Fruit fly (Drosophila melanogaster): Measurements from ENCODE around the gene Taf12.

Taf12 gene

DNA sequence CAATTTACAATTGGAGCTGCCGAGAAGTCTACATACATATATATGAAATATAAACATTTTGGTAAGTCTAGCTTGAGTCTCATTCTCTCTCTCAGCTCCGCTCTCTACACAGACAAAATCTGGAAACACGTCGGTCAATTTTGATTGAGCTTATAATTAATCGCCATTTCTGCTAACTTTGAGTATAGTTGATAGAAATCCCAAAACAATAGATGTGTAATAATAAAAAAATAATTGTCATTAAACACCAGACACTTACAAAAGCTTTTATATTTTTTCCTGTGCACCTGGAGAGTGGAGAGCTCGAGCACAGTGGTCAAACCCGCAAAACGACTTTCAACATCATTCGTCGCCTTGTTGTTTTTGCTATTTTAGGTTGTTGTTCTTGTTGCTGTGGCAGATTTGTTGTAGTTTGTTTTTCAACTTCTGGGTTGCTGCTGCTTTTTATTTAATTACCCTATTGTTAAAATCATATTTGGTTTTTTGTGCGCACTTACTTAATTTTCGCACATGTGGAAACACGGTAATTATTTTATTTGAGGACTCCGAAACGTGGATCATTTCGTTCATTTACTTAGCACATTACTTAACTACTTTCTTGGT lies 22.8 kb downstream of the Taf12 start (continued):
- TF ChIP-seq CG11560 (tag; IDR thresholded peaks at IDR 0.05): peak; percentile 85
- peak; percentile 97 for TF ChIP-seq so (GFP tag; IDR thresholded peaks at IDR 0.05)
- TF ChIP-seq bowl (GFP tag; IDR thresholded peaks at IDR 0.05): peak; percentile 94
- peak; percentile 96 for TF ChIP-seq Oli (tag; optimal IDR thresholded peaks at IDR 0.05)
- TF ChIP-seq CG10565 (GFP tag; optimal IDR thresholded peaks at IDR 0.05): peak; percentile 75
- TF ChIP-seq trh (GFP tag; optimal IDR thresholded peaks at IDR 0.05): peak; percentile 91
- TF ChIP-seq CG2120 (GFP tag; optimal IDR thresholded peaks at IDR 0.05): peak; percentile 98
- no peak for TF ChIP-seq CG7963 (GFP tag; IDR thresholded peaks at IDR 0.05; ENCODE audit: partially characterized antibody)
- peak; percentile 98 for TF ChIP-seq gem (tag; optimal IDR thresholded peaks at IDR 0.05)
- TF ChIP-seq gcm2 (GFP tag; optimal IDR thresholded peaks at IDR 0.05): peak; percentile 93
- TF ChIP-seq fd3F (GFP tag; optimal IDR thresholded peaks at IDR 0.05): peak; percentile 96
- TF ChIP-seq lmd (GFP tag; IDR thresholded peaks at IDR 0.05): peak; percentile 97
- peak; percentile 82 for TF ChIP-seq Doc2 (GFP tag; IDR thresholded peaks at IDR 0.05)
- peak; percentile 97 for TF ChIP-seq CG30403 (GFP tag; optimal IDR thresholded peaks at IDR 0.05)
- peak; percentile 95 for TF ChIP-seq ttk (GFP tag; IDR thresholded peaks at IDR 0.05)
- TF ChIP-seq E2f2 (GFP tag; IDR thresholded peaks at IDR 0.05): peak; percentile 83
- TF ChIP-seq H2.0 (GFP tag; IDR thresholded peaks at IDR 0.05): peak; percentile 97
- peak; percentile 91 for TF ChIP-seq her (GFP tag; optimal IDR thresholded peaks at IDR 0.05)
- peak; percentile 83 for TF ChIP-seq Myb (GFP tag; optimal IDR thresholded peaks at IDR 0.05)
- peak; percentile 96 for TF ChIP-seq CG6175 (GFP tag; IDR thresholded peaks at IDR 0.05)
- TF ChIP-seq gsb (GFP tag; IDR thresholded peaks at IDR 0.05): peak; percentile 95
- TF ChIP-seq HLH4C (GFP tag; IDR thresholded peaks at IDR 0.05; ENCODE audit: partially characterized antibody): no peak
- peak; percentile 63 for TF ChIP-seq Jarid2 (GFP tag; optimal IDR thresholded peaks at IDR 0.05)
- TF ChIP-seq CG13424 (tag; optimal IDR thresholded peaks at IDR 0.05): peak; percentile 97
- TF ChIP-seq CG15011 (GFP tag; optimal IDR thresholded peaks at IDR 0.05): peak; percentile 90
- peak; percentile 97 for TF ChIP-seq CG3847 (GFP tag; IDR thresholded peaks at IDR 0.05)
- TF ChIP-seq CG18619 (GFP tag; optimal IDR thresholded peaks at IDR 0.05): peak; percentile 94
- peak; percentile 87 for TF ChIP-seq Mes4 (GFP tag; optimal IDR thresholded peaks at IDR 0.05)
- TF ChIP-seq MBD-R2 (GFP tag; IDR thresholded peaks at IDR 0.05): peak; percentile 94
- no peak for TF ChIP-seq CG8478 (optimal IDR thresholded peaks at IDR 0.05)
- peak; percentile 89 for TF ChIP-seq D19B (GFP tag; optimal IDR thresholded peaks at IDR 0.05)
- peak; percentile 95 for TF ChIP-seq CG7372 (GFP tag; IDR thresholded peaks at IDR 0.05)
- TF ChIP-seq grau (tag; optimal IDR thresholded peaks at IDR 0.05): peak; percentile 96
- peak; percentile 89 for TF ChIP-seq run (tag; optimal IDR thresholded peaks at IDR 0.05)
- peak; percentile 90 for TF ChIP-seq CG2202 (tag; optimal IDR thresholded peaks at IDR 0.05)
- TF ChIP-seq ham (GFP tag; IDR thresholded peaks at IDR 0.05): peak; percentile 92
- TF ChIP-seq CG18262 (tag; optimal IDR thresholded peaks at IDR 0.05): peak; percentile 95
- peak; percentile 96 for TF ChIP-seq sisA (GFP tag; IDR thresholded peaks at IDR 0.05)
- TF ChIP-seq CG43689 (GFP tag; IDR thresholded peaks at IDR 0.05): peak; percentile 88
- peak; percentile 97 for TF ChIP-seq chn (GFP tag; optimal IDR thresholded peaks at IDR 0.05)
- peak; percentile 96 for TF ChIP-seq CG1647 (GFP tag; optimal IDR thresholded peaks at IDR 0.05)
- TF ChIP-seq CG4854 (GFP tag; optimal IDR thresholded peaks at IDR 0.05): peak; percentile 94
- TF ChIP-seq Dbx (GFP tag; IDR thresholded peaks at IDR 0.05): peak; percentile 97
- no peak for TF ChIP-seq br (optimal IDR thresholded peaks at IDR 0.05)
- peak; percentile 94 for TF ChIP-seq seq (GFP tag; IDR thresholded peaks at IDR 0.05)
- peak; percentile 96 for TF ChIP-seq Aef1 (GFP tag; IDR thresholded peaks at IDR 0.05)
- TF ChIP-seq CG10543 (GFP tag; optimal IDR thresholded peaks at IDR 0.05): peak; percentile 25
- TF ChIP-seq CG12942 (GFP tag; optimal IDR thresholded peaks at IDR 0.05): peak; percentile 94
- TF ChIP-seq yki (optimal IDR thresholded peaks at IDR 0.05): no peak
- TF ChIP-seq CG7357 (GFP tag; IDR thresholded peaks at IDR 0.05): peak; percentile 91
- peak; percentile 91 for TF ChIP-seq Bdp1 (GFP tag; optimal IDR thresholded peaks at IDR 0.05)
- peak; percentile 97 for TF ChIP-seq corto (GFP tag; optimal IDR thresholded peaks at IDR 0.05)

Measured in whole organism, embryonic.